Fruit fly (Drosophila melanogaster): ENCODE measurements around the gene sog.
A peak's percentile ranks its signal among the peaks of the same experiment; 100 is the strongest.

The sog gene

dm6 chrX:15630815-15631214 lies 2.4 kb downstream of the sog start (continued):
- TF ChIP-seq eve (GFP tag; optimal IDR thresholded peaks at IDR 0.05) (peak in 1 of 2 experiments; percentile 64), row (GFP tag; IDR thresholded peaks at IDR 0.05) (0 out of 3 replicates have a peak, but pooled peaks have one; percentile 32), Drgx (GFP tag; IDR thresholded peaks at IDR 0.05) (0 out of 2 replicates have a peak, but pooled peaks have one; percentile 50), Xbp1 (GFP tag; optimal IDR thresholded peaks at IDR 0.05) (peak; percentile 4), CG2889 (GFP tag; IDR thresholded peaks at IDR 0.05) (no peak), hkb (optimal IDR thresholded peaks at IDR 0.05) (no peak), hkb (GFP tag; IDR thresholded peaks at IDR 0.05) (0 out of 2 replicates have a peak, but pooled peaks have one; percentile 15)

dm6 chrX:15629962-15630361 lies 3.3 kb downstream of the sog start:
- TF ChIP-seq Atf-2 (GFP tag; optimal IDR thresholded peaks at IDR 0.05): no peak
- TF ChIP-seq odd (GFP tag; optimal IDR thresholded peaks at IDR 0.05): no peak
- no peak for TF ChIP-seq hb (GFP tag; IDR thresholded peaks at IDR 0.05; ENCODE audit: partially characterized antibody)
- TF ChIP-seq CG16813 (GFP tag; IDR thresholded peaks at IDR 0.05; ENCODE audit: partially characterized antibody): no peak
- no peak for TF ChIP-seq Xbp1 (GFP tag; optimal IDR thresholded peaks at IDR 0.05)
- TF ChIP-seq Atf6 (GFP tag; IDR thresholded peaks at IDR 0.05): no peak
- no peak for TF ChIP-seq sisA (GFP tag; IDR thresholded peaks at IDR 0.05)
- peak; percentile 92 for TF ChIP-seq CG8281 (tag; optimal IDR thresholded peaks at IDR 0.05)
- TF ChIP-seq MBD-R2 (GFP tag; IDR thresholded peaks at IDR 0.05): no peak
- peak; percentile 21 for TF ChIP-seq CG10209 (GFP tag; optimal IDR thresholded peaks at IDR 0.05)
- peak; percentile 31 for TF ChIP-seq Deaf1 (tag; optimal IDR thresholded peaks at IDR 0.05)

- TF ChIP-seq CG34376 (GFP tag; optimal IDR thresholded peaks at IDR 0.05): peak; percentile 7
- TF ChIP-seq Atf6 (GFP tag; IDR thresholded peaks at IDR 0.05): no peak
- TF ChIP-seq CG4707 (GFP tag; optimal IDR thresholded peaks at IDR 0.05): no peak
- TF ChIP-seq pan (optimal IDR thresholded peaks at IDR 0.05): no peak
- peak in 1 of 2 experiments; percentile 40 for TF ChIP-seq pan (GFP tag; optimal IDR thresholded peaks at IDR 0.05 in 1 of 2, IDR thresholded peaks at IDR 0.05 in 1 of 2)
- TF ChIP-seq CG5180 (GFP tag; optimal IDR thresholded peaks at IDR 0.05): peak; percentile 41
- TF ChIP-seq jigr1 (GFP tag; IDR thresholded peaks at IDR 0.05): no peak
- no peak for TF ChIP-seq luna (GFP tag; optimal IDR thresholded peaks at IDR 0.05)
- TF ChIP-seq ato (GFP tag; IDR thresholded peaks at IDR 0.05; ENCODE audit: partially characterized antibody): 0 out of 2 replicates have a peak, but pooled peaks have one; percentile 27
- no peak for TF ChIP-seq ranshi (GFP tag; IDR thresholded peaks at IDR 0.05)
- TF ChIP-seq zf30C (GFP tag; optimal IDR thresholded peaks at IDR 0.05): no peak
- no peak for TF ChIP-seq CTCF (GFP tag; optimal IDR thresholded peaks at IDR 0.05)
- no peak for TF ChIP-seq CG17568 (GFP tag; optimal IDR thresholded peaks at IDR 0.05)
- TF ChIP-seq CG2199 (GFP tag; IDR thresholded peaks at IDR 0.05): peak; percentile 84; the same call in 2 of the 3 replicates
- no peak for TF ChIP-seq CG1792 (GFP tag; optimal IDR thresholded peaks at IDR 0.05)
- no peak for TF ChIP-seq CoRest (tag; optimal IDR thresholded peaks at IDR 0.05)
- no peak for TF ChIP-seq CG3995 (GFP tag; optimal IDR thresholded peaks at IDR 0.05)
- no peak for TF ChIP-seq dan (GFP tag; IDR thresholded peaks at IDR 0.05)
- peak; percentile 10 for TF ChIP-seq nom (GFP tag; optimal IDR thresholded peaks at IDR 0.05)
- TF ChIP-seq cg (GFP tag; optimal IDR thresholded peaks at IDR 0.05): no peak
- no peak for TF ChIP-seq Doc2 (GFP tag; IDR thresholded peaks at IDR 0.05)
- peak; percentile 73; the same call in 2 of the 3 replicates for TF ChIP-seq ci (GFP tag; IDR thresholded peaks at IDR 0.05)
- TF ChIP-seq CG10274 (GFP tag; optimal IDR thresholded peaks at IDR 0.05): no peak
- no peak for TF ChIP-seq pfk (GFP tag; optimal IDR thresholded peaks at IDR 0.05)
- TF ChIP-seq CG6791 (GFP tag; IDR thresholded peaks at IDR 0.05; ENCODE audit: partially characterized antibody): peak; percentile 65
- no peak for TF ChIP-seq Sry-δ (GFP tag; optimal IDR thresholded peaks at IDR 0.05)
- peak; percentile 24 for TF ChIP-seq sd (tag; optimal IDR thresholded peaks at IDR 0.05)
- TF ChIP-seq pnt (GFP tag; optimal IDR thresholded peaks at IDR 0.05): no peak
- no peak for TF ChIP-seq Stat92E (GFP tag; optimal IDR thresholded peaks at IDR 0.05)
- peak; percentile 19; the same call in 1 of the 2 replicates for TF ChIP-seq CG14014 (GFP tag; IDR thresholded peaks at IDR 0.05)
- TF ChIP-seq mirr (GFP tag; optimal IDR thresholded peaks at IDR 0.05): peak; percentile 45
- TF ChIP-seq CG8290 (GFP tag; optimal IDR thresholded peaks at IDR 0.05): peak; percentile 0
- peak in 1 of 2 experiments; percentile 57 for TF ChIP-seq CG8290 (tag; optimal IDR thresholded peaks at IDR 0.05)
Observed at dm6 chrX:15626279-15626678, 7.0 kb downstream of the sog start.
